Worm (Caenorhabditis elegans) whole organism, late embryonic: ENCODE measurements around the gene C26E1.2.

Experiments used
- K09A11.1 ChIP-seq: sonication (generic microtip); optimal IDR thresholded peaks from 2 replicates; lab custom pipeline; 2017; ENCODE audit warnings: antibody characterized with exemption, mild to moderate bottlenecking, missing genetic modification characterization, missing compliant biosample characterization; ENCODE audit not compliant: insufficient read depth
- dmd-4 ChIP-seq: sonication (generic microtip); optimal IDR thresholded peaks from 2 replicates; lab custom pipeline; 2016; ENCODE audit warnings: borderline replicate concordance, missing genetic modification characterization, missing compliant biosample characterization
- hlh-30 ChIP-seq: sonication (generic microtip); optimal IDR thresholded peaks from 2 replicates; lab custom pipeline; 2017; ENCODE audit warnings: antibody characterized with exemption, missing genetic modification characterization, missing compliant biosample characterization; ENCODE audit not compliant: insufficient read depth
- hlh-8 ChIP-seq: sonication (generic microtip); optimal IDR thresholded peaks from 2 replicates; lab custom pipeline; 2016; ENCODE audit warnings: missing genotype, missing genetic modification characterization, missing compliant biosample characterization
- nhr-11 ChIP-seq: fragments of 150-350 bp; optimal IDR thresholded peaks from 2 replicates; lab custom pipeline; 2014; ENCODE audit warnings: missing biosample characterization, missing genetic modification characterization
- nhr-232 ChIP-seq: sonication (generic microtip); optimal IDR thresholded peaks from 2 replicates; lab custom pipeline; 2016; ENCODE audit warnings: missing genetic modification characterization, missing compliant biosample characterization
- pqm-1 ChIP-seq: sonication (generic microtip); optimal IDR thresholded peaks from 2 replicates; lab custom pipeline; 2016; ENCODE audit warnings: missing genetic modification characterization, missing compliant biosample characterization
- pros-1 ChIP-seq: fragments of 150-350 bp; optimal IDR thresholded peaks from 2 replicates; lab custom pipeline; 2014; ENCODE audit warnings: missing biosample characterization, missing genetic modification reagents, missing genetic modification characterization
- rnt-1 ChIP-seq: sonication (generic microtip); optimal IDR thresholded peaks from 2 replicates; lab custom pipeline; 2016; ENCODE audit warnings: missing genetic modification characterization, missing compliant biosample characterization
- sdc-2 ChIP-seq: sonication (generic microtip); optimal IDR thresholded peaks from 2 replicates; lab custom pipeline; 2016; ENCODE audit warnings: missing genotype, missing genetic modification characterization, missing compliant biosample characterization
- unc-3 ChIP-seq, 2 experiments: fragments of 200-800 bp in 1 of 2; sonication (Bioruptor generic) in 1 of 2; sonication (generic microtip) in 1 of 2; conservative IDR thresholded peaks in 1 of 2; optimal IDR thresholded peaks in 1 of 2; 2 replicates each; pipeline versions ENCODE4 v1.3.6 to Lab custom; 2016 to 2022; ENCODE audit warnings: missing compliant biosample characterization in 2 of 2, missing genetic modification characterization in 2 of 2, missing genetic modification reagents in 1 of 2

DNA sequence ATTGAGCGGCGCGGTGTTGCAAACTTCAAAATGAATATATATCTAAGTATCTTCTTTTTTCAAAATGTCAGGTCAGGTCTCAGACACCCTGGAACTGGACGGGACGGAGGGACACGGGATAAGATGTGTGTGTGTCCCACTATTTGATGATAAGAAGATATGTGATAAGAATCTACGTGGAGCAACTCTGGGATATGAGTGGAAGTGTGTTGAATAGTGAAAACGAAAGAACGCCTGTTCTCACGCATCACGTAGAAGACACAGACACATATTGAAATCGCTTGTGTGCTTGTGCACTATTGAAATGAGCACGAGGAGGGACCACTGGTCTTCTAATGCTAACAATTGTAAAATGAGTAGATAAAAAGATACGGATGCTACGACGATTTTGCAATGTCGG is 9.1 kb upstream of the C26E1.2 start, which contains the start of gene uig-1:
- no peak for TF ChIP-seq pqm-1 (tag; lab: Kevin White, UChicago)
- TF ChIP-seq nhr-11 (tag; lab: Kevin White, UChicago): no peak
- no peak for TF ChIP-seq dmd-4 (tag; lab: Kevin White, UChicago)
- no peak for TF ChIP-seq sdc-2 (tag; lab: Kevin White, UChicago)
- no peak for TF ChIP-seq nhr-232 (tag; lab: Kevin White, UChicago)
- no peak for TF ChIP-seq hlh-8 (tag; lab: Kevin White, UChicago)
- no peak for TF ChIP-seq rnt-1
- TF ChIP-seq K09A11.1: no peak
- TF ChIP-seq pros-1 (tag; lab: Kevin White, UChicago): no peak
- TF ChIP-seq unc-3 (GFP tag; conservative IDR thresholded peaks at IDR 0.05; lab: Robert Waterston, UW): no peak
- TF ChIP-seq unc-3 (tag; optimal IDR thresholded peaks at IDR 0.05; lab: Kevin White, UChicago): no peak
- TF ChIP-seq hlh-30 (tag; lab: Kevin White, UChicago): no peak
